Worm (Caenorhabditis elegans) whole organism, L1 larva: Measurements from ENCODE around the gene clc-29.

Experiments used
- C16A3.4 ChIP-seq: fragments of 150-350 bp; optimal IDR thresholded peaks from 2 replicates; lab custom pipeline; 2014; ENCODE audit warnings: missing biosample characterization, missing genetic modification characterization
- F16B12.6 ChIP-seq: fragments of 150-350 bp; optimal IDR thresholded peaks from 2 replicates; lab custom pipeline; 2014; ENCODE audit warnings: missing biosample characterization, missing genetic modification characterization
- aha-1 ChIP-seq: fragments of 150-350 bp; optimal IDR thresholded peaks from 2 replicates; lab custom pipeline; 2014; ENCODE audit warnings: missing biosample characterization, missing genetic modification characterization
- alr-1 ChIP-seq: fragments of 200-800 bp; sonication (Bioruptor generic); optimal IDR thresholded peaks from 2 replicates; lab custom pipeline; 2018; ENCODE audit warnings: borderline replicate concordance, mild to moderate bottlenecking, missing genetic modification characterization, missing compliant biosample characterization
- aly-2 ChIP-seq: fragments of 150-350 bp; optimal IDR thresholded peaks from 2 replicates; lab custom pipeline; 2014; ENCODE audit warnings: missing biosample characterization, missing genetic modification characterization
- blmp-1 ChIP-seq: fragments of 150-350 bp; optimal IDR thresholded peaks from 2 replicates; lab custom pipeline; 2014; ENCODE audit warnings: missing biosample characterization, missing genetic modification characterization
- ceh-63 ChIP-seq: fragments of 200-800 bp; sonication (Bioruptor generic); optimal IDR thresholded peaks from 2 replicates; lab custom pipeline; 2018; ENCODE audit warnings: mild to moderate bottlenecking, missing genetic modification characterization, missing compliant biosample characterization
- ceh-82 ChIP-seq, 3 experiments: fragments of 150-350 bp in 1 of 3; sonication (generic microtip) in 2 of 3; optimal IDR thresholded peaks; 2 replicates each; lab custom pipeline; 2014 to 2017; ENCODE audit warnings: missing biosample characterization in 3 of 3, missing genetic modification characterization in 3 of 3
- ceh-88 ChIP-seq: fragments of 200-800 bp; sonication (Bioruptor generic); IDR thresholded peaks from 2 replicates; pipeline ENCODE4 v1.3.6; 2022; ENCODE audit warnings: missing genetic modification characterization, missing compliant biosample characterization
- ces-1 ChIP-seq: fragments of 150-350 bp; optimal IDR thresholded peaks from 2 replicates; lab custom pipeline; 2014; ENCODE audit warnings: missing biosample characterization, missing genetic modification reagents, missing genetic modification characterization
- efl-1 ChIP-seq, 4 experiments: fragments of 150-350 bp; optimal IDR thresholded peaks in 3 of 4; peaks in 1 of 4; 1 replicate in 1 of 4; 2 replicates in 3 of 4; lab custom pipeline; 2014; ENCODE audit warnings: missing biosample characterization in 2 of 4, missing genetic modification characterization in 2 of 4, missing genetic modification reagents in 2 of 4
- egl-13 ChIP-seq: sonication (generic microtip); optimal IDR thresholded peaks from 2 replicates; lab custom pipeline; 2016; ENCODE audit warnings: missing genotype, missing genetic modification reagents, missing genetic modification characterization, missing compliant biosample characterization
- elt-2 ChIP-seq: sonication (generic microtip); optimal IDR thresholded peaks from 2 replicates; lab custom pipeline; 2016; ENCODE audit warnings: missing genetic modification characterization, mild to moderate bottlenecking, inconsistent platforms, missing compliant biosample characterization, missing genetic modification reagents
- fkh-4 ChIP-seq: sonication (generic microtip); optimal IDR thresholded peaks from 2 replicates; lab custom pipeline; 2016; ENCODE audit warnings: missing compliant biosample characterization, missing genetic modification characterization, borderline replicate concordance
- fos-1 ChIP-seq: fragments of 150-350 bp; optimal IDR thresholded peaks from 2 replicates; lab custom pipeline; 2014; ENCODE audit warnings: missing biosample characterization, missing genetic modification characterization
- grh-1 ChIP-seq: fragments of 200-800 bp; sonication (Bioruptor generic); IDR thresholded peaks from 2 replicates; pipeline ENCODE4 v1.3.6; 2022; ENCODE audit warnings: missing genetic modification reagents, missing genetic modification characterization, missing compliant biosample characterization
- hlh-4 ChIP-seq: sonication (generic microtip); optimal IDR thresholded peaks from 2 replicates; lab custom pipeline; 2016; ENCODE audit warnings: mild to moderate bottlenecking, missing genetic modification characterization, missing compliant biosample characterization
- hpl-2 ChIP-seq: fragments of 150-350 bp; optimal IDR thresholded peaks from 2 replicates; lab custom pipeline; 2014; ENCODE audit warnings: missing biosample characterization, missing genetic modification reagents, missing genetic modification characterization
- irx-1 ChIP-seq: sonication (generic microtip); optimal IDR thresholded peaks from 2 replicates; lab custom pipeline; 2016; ENCODE audit warnings: missing genetic modification characterization, missing compliant biosample characterization
- isw-1 ChIP-seq: fragments of 200-800 bp; sonication (Bioruptor generic); IDR thresholded peaks from 2 replicates; pipeline ENCODE4 v1.3.6; 2022; ENCODE audit warnings: missing genetic modification characterization, missing compliant biosample characterization
- lin-15B ChIP-seq: fragments of 150-350 bp; sonication (generic microtip); optimal IDR thresholded peaks from 3 replicates; lab custom pipeline; 2014; ENCODE audit warnings: missing biosample characterization, missing genetic modification characterization
- lin-35 ChIP-seq, 2 experiments: fragments of 150-350 bp; optimal IDR thresholded peaks; 2 replicates each; lab custom pipeline; 2014; ENCODE audit warnings: missing biosample characterization in 2 of 2, missing genetic modification characterization in 2 of 2, missing genetic modification reagents in 2 of 2
- lin-39 ChIP-seq: fragments of 150-350 bp; optimal IDR thresholded peaks from 2 replicates; lab custom pipeline; 2014; ENCODE audit warnings: missing biosample characterization, missing genetic modification reagents, missing genetic modification characterization
- mef-2 ChIP-seq: fragments of 150-350 bp; optimal IDR thresholded peaks from 2 replicates; lab custom pipeline; 2014; ENCODE audit warnings: missing biosample characterization, missing genetic modification characterization
- mep-1 ChIP-seq: fragments of 150-350 bp; optimal IDR thresholded peaks from 2 replicates; lab custom pipeline; 2014; ENCODE audit warnings: missing biosample characterization, missing genetic modification characterization
- nhr-11 ChIP-seq: fragments of 150-350 bp; optimal IDR thresholded peaks from 2 replicates; lab custom pipeline; 2014; ENCODE audit warnings: missing biosample characterization, missing genetic modification characterization
- nhr-12 ChIP-seq: sonication (generic microtip); optimal IDR thresholded peaks from 2 replicates; lab custom pipeline; 2017; ENCODE audit warnings: missing biosample characterization, missing genetic modification characterization
- nhr-19 ChIP-seq: fragments of 200-800 bp; sonication (Bioruptor generic); conservative IDR thresholded peaks from 2 replicates; pipeline ENCODE4 v1.3.6; 2022; ENCODE audit warnings: missing genetic modification characterization, missing compliant biosample characterization
- nhr-20 ChIP-seq: sonication (generic microtip); optimal IDR thresholded peaks from 2 replicates; lab custom pipeline; 2016; ENCODE audit warnings: mild to moderate bottlenecking, missing genetic modification characterization, missing compliant biosample characterization
- nhr-47 ChIP-seq: sonication (generic microtip); optimal IDR thresholded peaks from 2 replicates; lab custom pipeline; 2016; ENCODE audit warnings: mild to moderate bottlenecking, missing genetic modification characterization, moderate library complexity, missing compliant biosample characterization
- nhr-71 ChIP-seq: sonication (generic microtip); optimal IDR thresholded peaks from 2 replicates; lab custom pipeline; 2016; ENCODE audit warnings: mild to moderate bottlenecking, missing genetic modification characterization, moderate library complexity, missing compliant biosample characterization
- nhr-76 ChIP-seq: sonication (generic microtip); optimal IDR thresholded peaks from 2 replicates; lab custom pipeline; 2017; ENCODE audit warnings: missing biosample characterization, missing genetic modification characterization
- nhr-84 ChIP-seq: sonication (generic microtip); optimal IDR thresholded peaks from 2 replicates; lab custom pipeline; 2017; ENCODE audit warnings: missing biosample characterization, missing genetic modification characterization
- nhr-85 ChIP-seq: sonication (generic microtip); peaks from one replicate; lab custom pipeline; 2016; ENCODE audit warnings: missing genetic modification characterization, inconsistent platforms, missing compliant biosample characterization
- nhr-90 ChIP-seq: sonication (generic microtip); optimal IDR thresholded peaks from 2 replicates; lab custom pipeline; 2016; ENCODE audit warnings: mild to moderate bottlenecking, missing genetic modification characterization, missing compliant biosample characterization; ENCODE audit not compliant: poor library complexity
- pax-3 ChIP-seq: fragments of 200-800 bp; sonication (Bioruptor generic); optimal IDR thresholded peaks from 2 replicates; lab custom pipeline; 2018; ENCODE audit warnings: mild to moderate bottlenecking, missing genetic modification characterization, moderate library complexity, missing compliant biosample characterization
- pqm-1 ChIP-seq: sonication (generic microtip); optimal IDR thresholded peaks from 3 replicates; lab custom pipeline; 2017; ENCODE audit warnings: missing biosample characterization, missing genetic modification characterization
- rnt-1 ChIP-seq: sonication (generic microtip); optimal IDR thresholded peaks from 2 replicates; lab custom pipeline; 2016; ENCODE audit warnings: mild to moderate bottlenecking, missing genetic modification characterization, moderate library complexity, missing compliant biosample characterization
- snpc-4 ChIP-seq: fragments of 150-350 bp; optimal IDR thresholded peaks from 2 replicates; lab custom pipeline; 2014; ENCODE audit warnings: missing biosample characterization, missing genetic modification characterization
- snu-23 ChIP-seq: sonication (generic microtip); optimal IDR thresholded peaks from 2 replicates; lab custom pipeline; 2016; ENCODE audit warnings: missing genetic modification characterization, missing compliant biosample characterization
- sox-4 ChIP-seq: sonication (generic microtip); optimal IDR thresholded peaks from 2 replicates; lab custom pipeline; 2016; ENCODE audit warnings: missing genetic modification characterization, missing compliant biosample characterization
- swsn-7 ChIP-seq: sonication (generic microtip); optimal IDR thresholded peaks from 2 replicates; lab custom pipeline; 2016; ENCODE audit warnings: missing genetic modification characterization, missing compliant biosample characterization
- tbx-2 ChIP-seq: sonication (generic microtip); optimal IDR thresholded peaks from 2 replicates; lab custom pipeline; 2016; ENCODE audit warnings: missing genetic modification characterization, missing compliant biosample characterization
- tlp-1 ChIP-seq: fragments of 150-350 bp; optimal IDR thresholded peaks from 2 replicates; lab custom pipeline; 2014; ENCODE audit warnings: missing biosample characterization, missing genetic modification characterization
- unc-130 ChIP-seq: fragments of 150-350 bp; optimal IDR thresholded peaks from 2 replicates; lab custom pipeline; 2017; ENCODE audit warnings: missing biosample characterization, missing genetic modification characterization, inconsistent platforms
- unc-30 ChIP-seq: sonication (generic microtip); optimal IDR thresholded peaks from 2 replicates; lab custom pipeline; 2017; ENCODE audit warnings: missing biosample characterization, missing genetic modification characterization
- unc-62 ChIP-seq: fragments of 150-350 bp; optimal IDR thresholded peaks from 2 replicates; lab custom pipeline; 2014; ENCODE audit warnings: missing biosample characterization, missing genetic modification reagents, missing genetic modification characterization
- unc-86 ChIP-seq: sonication (generic microtip); optimal IDR thresholded peaks from 2 replicates; lab custom pipeline; 2016; ENCODE audit warnings: missing genetic modification characterization, missing compliant biosample characterization
- unc-98 ChIP-seq: fragments of 200-800 bp; sonication (Bioruptor generic); IDR thresholded peaks from 2 replicates; pipeline ENCODE4 v1.3.6; 2022; ENCODE audit warnings: missing genetic modification characterization, missing compliant biosample characterization
- vab-15 ChIP-seq: sonication (generic microtip); optimal IDR thresholded peaks from 2 replicates; lab custom pipeline; 2017; ENCODE audit warnings: missing genotype, mild to moderate bottlenecking, missing genetic modification characterization, missing compliant biosample characterization
- xbp-1 ChIP-seq: sonication (generic microtip); optimal IDR thresholded peaks from 2 replicates; lab custom pipeline; 2016; ENCODE audit warnings: missing genetic modification characterization, missing compliant biosample characterization
- zag-1 ChIP-seq: fragments of 150-350 bp; optimal IDR thresholded peaks from 2 replicates; lab custom pipeline; 2014; ENCODE audit warnings: missing biosample characterization, missing genetic modification characterization
- ztf-11 ChIP-seq, 2 experiments: sonication (generic microtip); optimal IDR thresholded peaks; 2 replicates each; lab custom pipeline; 2016 to 2017; ENCODE audit warnings: missing genetic modification characterization in 2 of 2, missing biosample characterization in 1 of 2, missing compliant biosample characterization in 1 of 2
- ztf-4 ChIP-seq: fragments of 150-350 bp; optimal IDR thresholded peaks from 2 replicates; lab custom pipeline; 2014; ENCODE audit warnings: missing biosample characterization, missing genetic modification characterization

The clc-29 gene

ce11 chrIII:8358213-8358672 is 10.5 kb upstream of the clc-29 start, which contains the start of the genes R05D3.8 and rfp-1:
Gene R05D3.8 (minus strand): TSS chrIII:8358327.
Gene rfp-1 (plus strand): TSS chrIII:8358622.
- TF ChIP-seq lin-15B (tag; lab: Kevin White, UChicago) (peak; percentile 92), rnt-1 (tag; lab: Kevin White, UChicago) (peak; percentile 79), lin-35 (GFP tag; optimal IDR thresholded peaks at IDR 0.05; lab: Kevin White, UChicago) (peak; percentile 87 to 91), nhr-85 (tag; lab: Kevin White, UChicago) (peak; percentile 88), xbp-1 (tag; lab: Kevin White, UChicago) (peak; percentile 73), swsn-7 (tag; lab: Kevin White, UChicago) (peak; percentile 71), lin-39 (tag; lab: Kevin White, UChicago) (peak; percentile 44), C16A3.4 (tag; lab: Kevin White, UChicago) (peak; percentile 91), mef-2 (tag; lab: Kevin White, UChicago) (no peak), snu-23 (peak; percentile 88), unc-62 (GFP tag; lab: Kevin White, UChicago) (no peak), blmp-1 (tag; lab: Kevin White, UChicago) (peak; percentile 86), unc-86 (tag; lab: Kevin White, UChicago) (peak; percentile 63), efl-1 (optimal IDR thresholded peaks at IDR 0.05; lab: Kevin White, UChicago) (peak; percentile 89 to 92), efl-1 (GFP tag; optimal IDR thresholded peaks at IDR 0.05 in 1 of 2; lab: Kevin White, UChicago) (peak; percentile 80 to 97), unc-98 (GFP tag; lab: Robert Waterston, UW) (no peak), egl-13 (tag; lab: Kevin White, UChicago) (no peak), hlh-4 (tag; lab: Kevin White, UChicago) (no peak), sox-4 (tag; lab: Kevin White, UChicago) (no peak), fos-1 (tag; lab: Kevin White, UChicago) (peak; percentile 82), nhr-11 (tag; lab: Kevin White, UChicago) (no peak), unc-30 (tag; lab: Kevin White, UChicago) (no peak), nhr-19 (GFP tag; lab: Robert Waterston, UW) (peak; percentile 68), tlp-1 (tag; lab: Kevin White, UChicago) (no peak), nhr-20 (tag; lab: Kevin White, UChicago) (peak; percentile 79), unc-130 (tag; lab: Kevin White, UChicago) (peak; percentile 71), zag-1 (tag; lab: Kevin White, UChicago) (no peak), ceh-63 (GFP tag; lab: Kevin White, UChicago) (no peak), nhr-90 (peak; percentile 63), vab-15 (peak; percentile 32), ceh-88 (0 out of 2 replicates have a peak, but pooled peaks have one; percentile 36), nhr-76 (tag; lab: Kevin White, UChicago) (no peak), isw-1 (GFP tag; lab: Robert Waterston, UW) (peak; percentile 60), nhr-47 (tag; lab: Kevin White, UChicago) (peak; percentile 80), tbx-2 (tag; lab: Kevin White, UChicago) (peak; percentile 76), pax-3 (no peak), alr-1 (tag; lab: Kevin White, UChicago) (no peak), ces-1 (GFP tag; lab: Kevin White, UChicago) (no peak), irx-1 (tag; lab: Kevin White, UChicago) (peak; percentile 28), pqm-1 (no peak), ztf-4 (tag; lab: Kevin White, UChicago) (peak; percentile 43), elt-2 (peak; percentile 21), mep-1 (tag; lab: Kevin White, UChicago) (peak; percentile 91), F16B12.6 (tag; lab: Kevin White, UChicago) (peak; percentile 53), nhr-12 (tag; lab: Kevin White, UChicago) (no peak), hpl-2 (no peak), snpc-4 (peak; percentile 4), nhr-84 (tag; lab: Kevin White, UChicago) (no peak), aha-1 (no peak), fkh-4 (tag; lab: Kevin White, UChicago) (no peak), aly-2 (tag; lab: Kevin White, UChicago) (peak; percentile 56), ceh-82 (tag; optimal IDR thresholded peaks at IDR 0.05; lab: Kevin White, UChicago) (peak; percentile 58 to 88 (median 61)), grh-1 (GFP tag; lab: Robert Waterston, UW) (peak; percentile 66), nhr-71 (tag; lab: Kevin White, UChicago) (peak; percentile 85), ztf-11 (tag; optimal IDR thresholded peaks at IDR 0.05; lab: Kevin White, UChicago) (peak in 1 of 2 experiments; percentile 9)
